Worm (Caenorhabditis elegans) whole organism, late embryonic: ENCODE measurements around the gene nep-21.

Source experiments
- C08G9.2 ChIP-seq: sonication (generic microtip); optimal IDR thresholded peaks from 2 replicates; lab custom pipeline; 2016; ENCODE audit warnings: mild to moderate bottlenecking, missing genetic modification characterization, moderate library complexity, missing compliant biosample characterization
- C38D4.7 ChIP-seq: fragments of 200-800 bp; sonication (Bioruptor generic); optimal IDR thresholded peaks from 2 replicates; lab custom pipeline; 2018; ENCODE audit warnings: mild to moderate bottlenecking, missing genetic modification characterization, moderate library complexity, missing compliant biosample characterization
- Y22D7AL.16 ChIP-seq: sonication (generic microtip); optimal IDR thresholded peaks from 2 replicates; lab custom pipeline; 2016; ENCODE audit warnings: missing genetic modification characterization, missing compliant biosample characterization
- ama-1 ChIP-seq: fragments of 150-350 bp; optimal IDR thresholded peaks from 2 replicates; lab custom pipeline; 2014
- ceh-14 ChIP-seq: sonication (generic microtip); optimal IDR thresholded peaks from 2 replicates; lab custom pipeline; 2016; ENCODE audit warnings: missing genotype, missing genetic modification characterization, missing compliant biosample characterization
- ceh-18 ChIP-seq: sonication (generic microtip); optimal IDR thresholded peaks from 2 replicates; lab custom pipeline; 2016; ENCODE audit warnings: missing genetic modification characterization, missing compliant biosample characterization
- ceh-2 ChIP-seq: sonication (generic microtip); optimal IDR thresholded peaks from 2 replicates; lab custom pipeline; 2016; ENCODE audit warnings: missing genotype, missing genetic modification characterization, missing compliant biosample characterization
- ceh-24 ChIP-seq: sonication (generic microtip); optimal IDR thresholded peaks from 2 replicates; lab custom pipeline; 2016; ENCODE audit warnings: mild to moderate bottlenecking, missing genetic modification characterization, missing compliant biosample characterization
- ceh-30 ChIP-seq: fragments of 150-350 bp; optimal IDR thresholded peaks from 2 replicates; lab custom pipeline; 2014; ENCODE audit warnings: missing biosample characterization, missing genetic modification characterization
- ceh-31 ChIP-seq: sonication (generic microtip); optimal IDR thresholded peaks from 2 replicates; lab custom pipeline; 2016; ENCODE audit warnings: missing genetic modification characterization, missing compliant biosample characterization
- ceh-45 ChIP-seq: fragments of 200-800 bp; sonication (Bioruptor generic); IDR thresholded peaks from 2 replicates; pipeline ENCODE4 v1.3.6; 2022; ENCODE audit warnings: missing genetic modification reagents, missing genetic modification characterization, missing compliant biosample characterization
- che-1 ChIP-seq: sonication (generic microtip); optimal IDR thresholded peaks from 2 replicates; lab custom pipeline; 2016; ENCODE audit warnings: mild to moderate bottlenecking, missing genetic modification characterization, missing compliant biosample characterization
- dve-1 ChIP-seq: sonication (generic microtip); optimal IDR thresholded peaks from 2 replicates; lab custom pipeline; 2017; ENCODE audit warnings: antibody characterized with exemption, mild to moderate bottlenecking, missing genetic modification characterization, missing compliant biosample characterization
- elt-2 ChIP-seq: sonication (generic microtip); optimal IDR thresholded peaks from 2 replicates; lab custom pipeline; 2016; ENCODE audit warnings: missing genetic modification reagents, missing genetic modification characterization, missing compliant biosample characterization
- ets-4 ChIP-seq: sonication (generic microtip); optimal IDR thresholded peaks from 2 replicates; lab custom pipeline; 2016; ENCODE audit warnings: missing genetic modification characterization, missing compliant biosample characterization
- eyg-1 ChIP-seq: sonication (generic microtip); optimal IDR thresholded peaks from 2 replicates; lab custom pipeline; 2016; ENCODE audit warnings: missing genotype, missing genetic modification characterization, missing compliant biosample characterization
- fax-1 ChIP-seq: sonication (generic microtip); optimal IDR thresholded peaks from 2 replicates; lab custom pipeline; 2016; ENCODE audit warnings: missing genotype, missing genetic modification characterization, missing compliant biosample characterization
- fkh-10 ChIP-seq: fragments of 150-350 bp; optimal IDR thresholded peaks from 2 replicates; lab custom pipeline; 2014; ENCODE audit warnings: missing biosample characterization, missing genetic modification reagents, missing genetic modification characterization
- gmeb-2 ChIP-seq: sonication (generic microtip); optimal IDR thresholded peaks from 2 replicates; lab custom pipeline; 2016; ENCODE audit warnings: missing genetic modification characterization, inconsistent platforms, missing compliant biosample characterization
- hlh-13 ChIP-seq: fragments of 200-800 bp; sonication (Bioruptor generic); optimal IDR thresholded peaks from 2 replicates; lab custom pipeline; 2018; ENCODE audit warnings: mild to moderate bottlenecking, missing genetic modification characterization, missing compliant biosample characterization
- madf-2 ChIP-seq: sonication (generic microtip); optimal IDR thresholded peaks from 2 replicates; lab custom pipeline; 2017; ENCODE audit warnings: missing genetic modification characterization, missing compliant biosample characterization
- mec-3 ChIP-seq: sonication (generic microtip); optimal IDR thresholded peaks from 2 replicates; lab custom pipeline; 2016; ENCODE audit warnings: borderline replicate concordance, missing genetic modification characterization, missing compliant biosample characterization
- pag-3 ChIP-seq: sonication (generic microtip); optimal IDR thresholded peaks from 2 replicates; lab custom pipeline; 2016; ENCODE audit warnings: missing compliant biosample characterization, missing genetic modification characterization, borderline replicate concordance
- pha-4 ChIP-seq: fragments of 150-350 bp; optimal IDR thresholded peaks from 2 replicates; lab custom pipeline; 2018; ENCODE audit warnings: missing biosample characterization, missing genetic modification reagents, missing genetic modification characterization
- sdc-2 ChIP-seq: sonication (generic microtip); optimal IDR thresholded peaks from 2 replicates; lab custom pipeline; 2016; ENCODE audit warnings: missing genotype, missing genetic modification characterization, missing compliant biosample characterization
- sox-2 ChIP-seq: fragments of 200-800 bp; sonication (Bioruptor generic); IDR thresholded peaks from 2 replicates; pipeline ENCODE4 v1.3.6; 2022; ENCODE audit warnings: missing genetic modification reagents, missing genetic modification characterization, missing compliant biosample characterization
- syd-9 ChIP-seq: sonication (generic microtip); optimal IDR thresholded peaks from 2 replicates; lab custom pipeline; 2016; ENCODE audit warnings: mild to moderate bottlenecking, missing genetic modification characterization, moderate library complexity, missing compliant biosample characterization
- tbx-7 ChIP-seq: sonication (generic microtip); optimal IDR thresholded peaks from 2 replicates; lab custom pipeline; 2016; ENCODE audit warnings: missing genotype, missing genetic modification characterization, missing compliant biosample characterization
- ttx-3 ChIP-seq: sonication (generic microtip); optimal IDR thresholded peaks from 2 replicates; lab custom pipeline; 2016; ENCODE audit warnings: missing genetic modification reagents, missing genetic modification characterization, missing compliant biosample characterization
- unc-3 ChIP-seq, 2 experiments: fragments of 200-800 bp in 1 of 2; sonication (Bioruptor generic) in 1 of 2; sonication (generic microtip) in 1 of 2; conservative IDR thresholded peaks in 1 of 2; optimal IDR thresholded peaks in 1 of 2; 2 replicates each; pipeline versions ENCODE4 v1.3.6 to Lab custom; 2016 to 2022; ENCODE audit warnings: missing compliant biosample characterization in 2 of 2, missing genetic modification characterization in 2 of 2, missing genetic modification reagents in 1 of 2
- unc-55 ChIP-seq: sonication (generic microtip); optimal IDR thresholded peaks from 2 replicates; lab custom pipeline; 2017; ENCODE audit warnings: missing biosample characterization, missing genetic modification reagents, missing genetic modification characterization
- ztf-16 ChIP-seq: sonication (generic microtip); optimal IDR thresholded peaks from 2 replicates; lab custom pipeline; 2017; ENCODE audit warnings: missing genetic modification characterization, missing compliant biosample characterization

nep-21 gene

ce11 chrV:14267326-14267942 is 41.2 kb upstream of the nep-21 start:
- no peak for TF ChIP-seq fkh-10 (GFP tag; lab: Kevin White, UChicago)
- TF ChIP-seq mec-3 (tag; lab: Kevin White, UChicago): no peak
- TF ChIP-seq unc-3 (GFP tag; conservative IDR thresholded peaks at IDR 0.05; lab: Robert Waterston, UW): no peak
- TF ChIP-seq unc-3 (tag; optimal IDR thresholded peaks at IDR 0.05; lab: Kevin White, UChicago): no peak
- no peak for TF ChIP-seq hlh-13 (GFP tag; lab: Kevin White, UChicago)
- no peak for TF ChIP-seq elt-2 (tag; lab: Kevin White, UChicago)
- TF ChIP-seq ceh-31 (tag; lab: Kevin White, UChicago): no peak
- TF ChIP-seq ceh-18 (tag; lab: Kevin White, UChicago): no peak
- no peak for TF ChIP-seq ceh-45 (GFP tag; lab: Robert Waterston, UW)
- no peak for TF ChIP-seq ztf-16 (tag; lab: Kevin White, UChicago)
- no peak for TF ChIP-seq che-1
- TF ChIP-seq eyg-1 (tag; lab: Kevin White, UChicago): no peak
- no peak for TF ChIP-seq ceh-30 (tag; lab: Kevin White, UChicago)

- TF ChIP-seq gmeb-2 (tag; lab: Kevin White, UChicago): no peak
- TF ChIP-seq, all 69 proteins: peak for 0
Measured at ce11 chrV:14260831-14261230, 34.6 kb upstream of the nep-21 start, which contains the start of gene F40G12.2. Gene F40G12.2, minus strand, starts transcription at chrV:14260931.

- no peak for TF ChIP-seq ceh-31 (tag; lab: Kevin White, UChicago)
- no peak for TF ChIP-seq C38D4.7 (GFP tag; lab: Kevin White, UChicago)
- TF ChIP-seq ceh-18 (tag; lab: Kevin White, UChicago): no peak
Measured at ce11 chrV:14256813-14257212, 30.5 kb upstream of the nep-21 start, which contains the start of gene sre-8. Gene sre-8, plus strand, starts transcription at chrV:14257113.

ce11 chrV:14254221-14254620 is 27.9 kb upstream of the nep-21 start, which contains the start of gene K02E11.7:
Gene K02E11.7, minus strand, starts transcription at chrV:14254321.
- no peak for TF ChIP-seq syd-9 (tag; lab: Kevin White, UChicago)
- no peak for TF ChIP-seq dve-1 (tag; lab: Kevin White, UChicago)
- TF ChIP-seq ceh-24 (tag; lab: Kevin White, UChicago): no peak
- no peak for TF ChIP-seq ceh-31 (tag; lab: Kevin White, UChicago)
- TF ChIP-seq, all 69 proteins: peak for 0

ce11 chrV:14252025-14252424 is 25.8 kb upstream of the nep-21 start, which contains the start of gene K02E11.5:
Gene K02E11.5, plus strand, starts transcription at chrV:14252325.
- TF ChIP-seq mec-3 (tag; lab: Kevin White, UChicago): no peak
- TF ChIP-seq ama-1 (lab: Kevin White, UChicago): no peak
- no peak for TF ChIP-seq sdc-2
- TF ChIP-seq sox-2 (GFP tag; lab: Robert Waterston, UW): no peak
- TF ChIP-seq ceh-2: no peak
- no peak for TF ChIP-seq madf-2 (tag; lab: Kevin White, UChicago)
- no peak for TF ChIP-seq fkh-10 (GFP tag; lab: Kevin White, UChicago)
- no peak for TF ChIP-seq ets-4
- no peak for TF ChIP-seq tbx-7 (tag; lab: Kevin White, UChicago)

ce11 chrV:14248654-14249053 is 22.4 kb upstream of the nep-21 start, which contains the start of gene K02E11.6:
Gene K02E11.6, plus strand, starts transcription at chrV:14248802.
- TF ChIP-seq pag-3 (tag; lab: Kevin White, UChicago) (no peak), unc-55 (GFP tag; lab: Kevin White, UChicago) (no peak), C38D4.7 (GFP tag; lab: Kevin White, UChicago) (no peak), Y22D7AL.16 (tag; lab: Kevin White, UChicago) (no peak), ttx-3 (tag; lab: Kevin White, UChicago) (no peak), elt-2 (tag; lab: Kevin White, UChicago) (no peak), sox-2 (GFP tag; lab: Robert Waterston, UW) (no peak), ceh-45 (GFP tag; lab: Robert Waterston, UW) (no peak), fax-1 (tag; lab: Kevin White, UChicago) (no peak), ceh-14 (tag; lab: Kevin White, UChicago) (no peak), C08G9.2 (tag; lab: Kevin White, UChicago) (no peak), syd-9 (tag; lab: Kevin White, UChicago) (no peak), pha-4 (tag; lab: Kevin White, UChicago) (no peak)
